Worm (Caenorhabditis elegans) whole organism, young adult: ENCODE results near the gene T01B10.5.

ENCODE experiments used
- B0035.1 ChIP-seq: sonication (generic microtip); optimal IDR thresholded peaks from 2 replicates; lab custom pipeline; 2016; ENCODE audit warnings: missing genetic modification characterization, mild to moderate bottlenecking, missing compliant biosample characterization, missing genotype, missing genetic modification reagents
- F23B12.7 ChIP-seq: sonication (generic microtip); optimal IDR thresholded peaks from 2 replicates; lab custom pipeline; 2017; ENCODE audit warnings: missing genetic modification characterization, mild to moderate bottlenecking, missing compliant biosample characterization, antibody characterized with exemption, moderate library complexity; ENCODE audit not compliant: insufficient read depth
- F57C9.4 ChIP-seq: sonication (generic microtip); optimal IDR thresholded peaks from 2 replicates; lab custom pipeline; 2017; ENCODE audit warnings: mild to moderate bottlenecking, missing genetic modification characterization, missing compliant biosample characterization
- K12H6.12 ChIP-seq: fragments of 200-800 bp; sonication (Bioruptor generic); optimal IDR thresholded peaks from 2 replicates; lab custom pipeline; 2018; ENCODE audit warnings: mild to moderate bottlenecking, missing genetic modification characterization, missing compliant biosample characterization
- ama-1 ChIP-seq, 3 experiments: fragments of 150-350 bp in 1 of 3; sonication (generic microtip) in 2 of 3; optimal IDR thresholded peaks; 2 replicates each; lab custom pipeline; 2014 to 2018; ENCODE audit warnings: missing biosample characterization in 2 of 3, missing genetic modification characterization in 2 of 3, missing genetic modification reagents in 2 of 3
- aptf-2 ChIP-seq: fragments of 200-800 bp; sonication (Bioruptor generic); conservative IDR thresholded peaks from 2 replicates; pipeline ENCODE4 v1.3.6; 2022; ENCODE audit warnings: missing genetic modification reagents, missing genetic modification characterization, missing compliant biosample characterization
- ceh-27 ChIP-seq: fragments of 200-800 bp; sonication (Bioruptor generic); optimal IDR thresholded peaks from 2 replicates; lab custom pipeline; 2018; ENCODE audit warnings: mild to moderate bottlenecking, missing genetic modification characterization, moderate library complexity, missing compliant biosample characterization
- efl-1 ChIP-seq: fragments of 150-350 bp; optimal IDR thresholded peaks from 2 replicates; lab custom pipeline; 2014; ENCODE audit warnings: missing biosample characterization, missing genetic modification reagents, missing genetic modification characterization
- hmg-20 ChIP-seq: fragments of 200-800 bp; sonication (Bioruptor generic); IDR thresholded peaks from 2 replicates; pipeline ENCODE4 v1.3.6; 2022; ENCODE audit warnings: missing genetic modification reagents, missing genetic modification characterization, missing compliant biosample characterization
- let-526 ChIP-seq: fragments of 200-800 bp; sonication (Bioruptor generic); IDR thresholded peaks from 2 replicates; pipeline ENCODE4 v1.3.6; 2022; ENCODE audit warnings: missing genetic modification reagents, missing genetic modification characterization, missing compliant biosample characterization
- lsy-27 ChIP-seq: sonication (generic microtip); optimal IDR thresholded peaks from 2 replicates; lab custom pipeline; 2017; ENCODE audit warnings: missing genetic modification characterization, mild to moderate bottlenecking, missing compliant biosample characterization, antibody characterized with exemption, missing genotype, borderline replicate concordance; ENCODE audit not compliant: insufficient read depth
- nhr-80 ChIP-seq: sonication (generic microtip); optimal IDR thresholded peaks from 2 replicates; lab custom pipeline; 2016; ENCODE audit warnings: missing genetic modification characterization, missing compliant biosample characterization
- ztf-25 ChIP-seq: fragments of 200-800 bp; sonication (Bioruptor generic); IDR thresholded peaks from 2 replicates; pipeline ENCODE4 v1.3.6; 2022; ENCODE audit warnings: missing genetic modification reagents, missing genetic modification characterization, missing compliant biosample characterization
- ztf-28 ChIP-seq: fragments of 200-800 bp; sonication (Bioruptor generic); IDR thresholded peaks from 2 replicates; pipeline ENCODE4 v1.3.6; 2022; ENCODE audit warnings: missing genetic modification reagents, missing genetic modification characterization, missing compliant biosample characterization

- TF ChIP-seq aptf-2 (GFP tag; lab: Robert Waterston, UW) = no peak
- no peak for TF ChIP-seq ceh-27
- no peak for TF ChIP-seq F23B12.7 (tag; lab: Kevin White, UChicago)
- no peak for TF ChIP-seq efl-1 (GFP tag; lab: Kevin White, UChicago)
- TF ChIP-seq ama-1 (optimal IDR thresholded peaks at IDR 0.05; lab: Kevin White, UChicago) = no peak
- no peak for TF ChIP-seq ama-1 (GFP tag; optimal IDR thresholded peaks at IDR 0.05; lab: Kevin White, UChicago)
- TF ChIP-seq let-526 (GFP tag; lab: Robert Waterston, UW) = no peak
- TF ChIP-seq nhr-80 (tag; lab: Kevin White, UChicago) = no peak
- TF ChIP-seq F57C9.4 (tag; lab: Kevin White, UChicago) = no peak
- TF ChIP-seq K12H6.12 = no peak
- no peak for TF ChIP-seq ztf-25
- TF ChIP-seq hmg-20 = no peak
- no peak for TF ChIP-seq ztf-28 (GFP tag; lab: Robert Waterston, UW)
- no peak for TF ChIP-seq B0035.1 (tag; lab: Kevin White, UChicago)
- no peak for TF ChIP-seq lsy-27 (tag; lab: Kevin White, UChicago)
These were observed 14.0 kb downstream of the T01B10.5 start for ce11 chrX:8509088-8509487.
